Fruit fly (Drosophila melanogaster) Kc167 (cell line): ENCODE results near the gene Galphaf.

Source experiments
- Myc ChIP-seq: fragments of >200 bp; optimal IDR thresholded peaks from 2 replicates; lab custom pipeline; 2017; ENCODE audit warnings: missing external identifiers
- Sin3A ChIP-seq: fragments of >200 bp; optimal IDR thresholded peaks from 2 replicates; lab custom pipeline; 2018; ENCODE audit warnings: missing external identifiers
- h ChIP-seq: fragments of >200 bp; optimal IDR thresholded peaks from 3 replicates; lab custom pipeline; 2018; ENCODE audit warnings: missing external identifiers
- insv ChIP-seq: fragments of >200 bp; optimal IDR thresholded peaks from 3 replicates; lab custom pipeline; 2018; ENCODE audit warnings: missing external identifiers
- psq ChIP-seq: fragments of >200 bp; optimal IDR thresholded peaks from 2 replicates; lab custom pipeline; 2017; ENCODE audit warnings: missing external identifiers

- TF ChIP-seq insv (lab: Kevin White, UChicago), result no peak
- no peak for TF ChIP-seq Myc (lab: Kevin White, UChicago)
- TF ChIP-seq h (lab: Kevin White, UChicago), result no peak
- no peak for TF ChIP-seq Sin3A (lab: Kevin White, UChicago)
- TF ChIP-seq psq, result no peak
These were observed 23.2 kb downstream of the Galphaf start for dm6 chr3L:16644505-16644904.
